Worm (Caenorhabditis elegans): Measurements from ENCODE around the gene nhr-76.
A peak's percentile ranks its signal among the peaks of the same experiment; 100 is the strongest.

The nhr-76 gene

ce11 chrIV:607628-608027 is 19.7 kb upstream of the nhr-76 start:
- TF ChIP-seq dao-5 (tag; optimal IDR thresholded peaks at IDR 0.05) (no peak), him-1 (tag; optimal IDR thresholded peaks at IDR 0.05) (no peak), W03F9.2 (tag; optimal IDR thresholded peaks at IDR 0.05) (no peak)

ce11 chrIV:613155-613554 is 14.2 kb upstream of the nhr-76 start:
- TF ChIP-seq W03F9.2 (tag; optimal IDR thresholded peaks at IDR 0.05) (no peak), dao-5 (tag; optimal IDR thresholded peaks at IDR 0.05) (no peak), him-1 (tag; optimal IDR thresholded peaks at IDR 0.05) (no peak)

- TF ChIP-seq him-1 (tag; optimal IDR thresholded peaks at IDR 0.05) (no peak), W03F9.2 (tag; optimal IDR thresholded peaks at IDR 0.05) (no peak), dao-5 (tag; optimal IDR thresholded peaks at IDR 0.05) (no peak)
Measured at ce11 chrIV:615244-615643, 12.1 kb upstream of the nhr-76 start, which contains the start of gene C18H7.1. Gene C18H7.1 (plus strand): TSS chrIV:615544.

ce11 chrIV:619766-620165 is 7.6 kb upstream of the nhr-76 start:
- no peak for TF ChIP-seq dao-5 (tag; optimal IDR thresholded peaks at IDR 0.05)
- no peak for TF ChIP-seq W03F9.2 (tag; optimal IDR thresholded peaks at IDR 0.05)
- no peak for TF ChIP-seq him-1 (tag; optimal IDR thresholded peaks at IDR 0.05)

ce11 chrIV:620324-620723 is 7.0 kb upstream of the nhr-76 start:
- TF ChIP-seq dao-5 (tag; optimal IDR thresholded peaks at IDR 0.05) (peak; percentile 48), W03F9.2 (tag; optimal IDR thresholded peaks at IDR 0.05) (no peak), him-1 (tag; optimal IDR thresholded peaks at IDR 0.05) (peak; percentile 56)

- TF ChIP-seq W03F9.2 (tag; optimal IDR thresholded peaks at IDR 0.05): no peak
- no peak for TF ChIP-seq him-1 (tag; optimal IDR thresholded peaks at IDR 0.05)
- TF ChIP-seq dao-5 (tag; optimal IDR thresholded peaks at IDR 0.05): no peak
Measured at ce11 chrIV:622989-623388, 4.3 kb upstream of the nhr-76 start.

ce11 chrIV:623876-624275 is 3.5 kb upstream of the nhr-76 start:
- TF ChIP-seq dao-5 (tag; optimal IDR thresholded peaks at IDR 0.05): no peak
- TF ChIP-seq W03F9.2 (tag; optimal IDR thresholded peaks at IDR 0.05): no peak
- no peak for TF ChIP-seq him-1 (tag; optimal IDR thresholded peaks at IDR 0.05)

- no peak for TF ChIP-seq dao-5 (tag; optimal IDR thresholded peaks at IDR 0.05)
- TF ChIP-seq W03F9.2 (tag; optimal IDR thresholded peaks at IDR 0.05): no peak
- TF ChIP-seq him-1 (tag; optimal IDR thresholded peaks at IDR 0.05): no peak
Measured at ce11 chrIV:625947-626548, 1.3 kb upstream of the nhr-76 start.

- TF ChIP-seq W03F9.2 (tag; optimal IDR thresholded peaks at IDR 0.05) (no peak), dao-5 (tag; optimal IDR thresholded peaks at IDR 0.05) (no peak), him-1 (tag; optimal IDR thresholded peaks at IDR 0.05) (no peak)
Measured at ce11 chrIV:630598-630997, 3.3 kb downstream of the nhr-76 start.

- TF ChIP-seq dao-5 (tag; optimal IDR thresholded peaks at IDR 0.05) (no peak), him-1 (tag; optimal IDR thresholded peaks at IDR 0.05) (no peak), W03F9.2 (tag; optimal IDR thresholded peaks at IDR 0.05) (no peak)
Measured at ce11 chrIV:631869-632268, 4.5 kb downstream of the nhr-76 start.

ce11 chrIV:633565-633964 is 6.2 kb downstream of the nhr-76 start:
- no peak for TF ChIP-seq W03F9.2 (tag; optimal IDR thresholded peaks at IDR 0.05)
- TF ChIP-seq him-1 (tag; optimal IDR thresholded peaks at IDR 0.05): no peak
- no peak for TF ChIP-seq dao-5 (tag; optimal IDR thresholded peaks at IDR 0.05)

ce11 chrIV:639167-639566 is 11.8 kb downstream of the nhr-76 start:
- no peak for TF ChIP-seq dao-5 (tag; optimal IDR thresholded peaks at IDR 0.05)
- no peak for TF ChIP-seq him-1 (tag; optimal IDR thresholded peaks at IDR 0.05)
- TF ChIP-seq W03F9.2 (tag; optimal IDR thresholded peaks at IDR 0.05): no peak

ce11 chrIV:643481-643880 is 16.1 kb downstream of the nhr-76 start:
- TF ChIP-seq W03F9.2 (tag; optimal IDR thresholded peaks at IDR 0.05) (no peak), him-1 (tag; optimal IDR thresholded peaks at IDR 0.05) (no peak), dao-5 (tag; optimal IDR thresholded peaks at IDR 0.05) (no peak)

ce11 chrIV:648362-648761 is 21.0 kb downstream of the nhr-76 start:
- no peak for TF ChIP-seq W03F9.2 (tag; optimal IDR thresholded peaks at IDR 0.05)
- TF ChIP-seq him-1 (tag; optimal IDR thresholded peaks at IDR 0.05): no peak
- no peak for TF ChIP-seq dao-5 (tag; optimal IDR thresholded peaks at IDR 0.05)

ce11 chrIV:649365-649764 is 22.0 kb downstream of the nhr-76 start, which contains the start of gene K11H12.9:
Gene K11H12.9 (plus strand): TSS chrIV:649665.
- no peak for TF ChIP-seq W03F9.2 (tag; optimal IDR thresholded peaks at IDR 0.05)
- TF ChIP-seq dao-5 (tag; optimal IDR thresholded peaks at IDR 0.05): no peak
- TF ChIP-seq him-1 (tag; optimal IDR thresholded peaks at IDR 0.05): no peak
